Fruit fly (Drosophila melanogaster) whole organism, adult: ENCODE measurements around the gene LManIII.

Experiments
- CG11617 ChIP-seq: fragments of 200-800 bp; sonication (Bioruptor generic); optimal IDR thresholded peaks from 2 replicates; lab custom pipeline; 2017; ENCODE audit warnings: mild to moderate bottlenecking, missing biosample characterization, missing genetic modification reagents, missing genetic modification characterization
- CG12768 ChIP-seq: fragments of 200-800 bp; sonication (Bioruptor generic); optimal IDR thresholded peaks from 2 replicates; lab custom pipeline; 2017; ENCODE audit warnings: missing biosample characterization, missing genetic modification characterization, mild to moderate bottlenecking, moderate library complexity, missing genetic modification reagents
- CG5204 ChIP-seq: fragments of 200-800 bp; sonication (Bioruptor generic); optimal IDR thresholded peaks from 2 replicates; lab custom pipeline; 2016; ENCODE audit warnings: missing biosample characterization, missing genetic modification characterization
- CG7045 ChIP-seq: fragments of 200-800 bp; sonication (Bioruptor generic); optimal IDR thresholded peaks from 2 replicates; lab custom pipeline; 2017; ENCODE audit warnings: missing biosample characterization, mild to moderate bottlenecking, missing genetic modification characterization
- CG7101 ChIP-seq: fragments of 200-800 bp; sonication (Bioruptor generic); optimal IDR thresholded peaks from 2 replicates; lab custom pipeline; 2018; ENCODE audit warnings: missing biosample characterization, mild to moderate bottlenecking, missing genetic modification characterization, moderate library complexity
- Clk ChIP-seq: fragments of 200-800 bp; sonication (Bioruptor generic); optimal IDR thresholded peaks from 2 replicates; lab custom pipeline; 2017; ENCODE audit warnings: missing biosample characterization, missing genetic modification characterization
- Crg-1 ChIP-seq: fragments of 200-800 bp; sonication (Bioruptor generic); optimal IDR thresholded peaks from 2 replicates; lab custom pipeline; 2016; ENCODE audit warnings: missing biosample characterization, missing genetic modification characterization
- Mnt ChIP-seq: fragments of 200-800 bp; sonication (Bioruptor generic); optimal IDR thresholded peaks from 2 replicates; lab custom pipeline; 2016; ENCODE audit warnings: missing biosample characterization, mild to moderate bottlenecking, missing genetic modification characterization
- bab1 ChIP-seq: fragments of 200-800 bp; sonication (Bioruptor generic); optimal IDR thresholded peaks from 3 replicates; lab custom pipeline; 2019; ENCODE audit warnings: missing biosample characterization, mild to moderate bottlenecking, missing genetic modification characterization, moderate library complexity
- cnc ChIP-seq, 2 experiments: fragments of >200 bp; optimal IDR thresholded peaks; 2 replicates each; lab custom pipeline; 2017
- kay ChIP-seq: fragments of 200-800 bp; sonication (Bioruptor generic); peaks from one replicate; lab custom pipeline; 2016; ENCODE audit warnings: missing biosample characterization, missing genetic modification characterization, borderline replicate concordance
- pad ChIP-seq: fragments of 200-800 bp; sonication (Bioruptor generic); optimal IDR thresholded peaks from 3 replicates; lab custom pipeline; 2017; ENCODE audit warnings: missing biosample characterization, missing genetic modification characterization, mild to moderate bottlenecking, moderate library complexity, missing genetic modification reagents
- tj ChIP-seq: fragments of 200-800 bp; sonication (Bioruptor generic); optimal IDR thresholded peaks from 3 replicates; lab custom pipeline; 2017; ENCODE audit warnings: missing biosample characterization, mild to moderate bottlenecking, missing genetic modification characterization, moderate library complexity

DNA sequence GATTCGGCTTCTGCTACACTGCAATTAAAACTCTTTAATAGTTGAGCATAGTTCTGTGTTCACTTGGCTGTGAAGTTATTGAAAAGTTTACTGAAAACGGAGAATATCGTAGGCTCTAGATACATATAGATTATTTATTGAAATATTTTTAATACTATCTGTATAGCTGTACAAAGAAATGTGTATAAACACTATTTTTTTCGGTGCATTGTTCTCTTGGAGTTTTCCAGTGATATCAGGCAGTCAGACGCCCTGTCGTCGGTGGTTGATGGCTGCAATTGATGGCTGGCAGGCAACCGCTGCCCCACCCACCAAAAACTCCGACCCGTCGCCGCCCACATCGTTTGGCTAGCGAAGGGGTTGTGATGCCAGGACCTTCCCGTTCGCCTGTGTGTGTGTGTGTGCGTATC is 22.2 kb downstream of the LManIII start:
- no peak for TF ChIP-seq CG11617 (GFP tag; lab: Kevin White, UChicago)
- TF ChIP-seq CG7045 (GFP tag; lab: Kevin White, UChicago), result no peak
- no peak for TF ChIP-seq Crg-1 (GFP tag; lab: Kevin White, UChicago)
- TF ChIP-seq kay (GFP tag; lab: Kevin White, UChicago), result no peak
- TF ChIP-seq Mnt (GFP tag; lab: Kevin White, UChicago), result no peak
- no peak for TF ChIP-seq cnc (optimal IDR thresholded peaks at IDR 0.05; lab: Kevin White, UChicago)
- no peak for TF ChIP-seq CG12768 (GFP tag; lab: Kevin White, UChicago)
- TF ChIP-seq Clk (GFP tag; lab: Kevin White, UChicago), result no peak
- no peak for TF ChIP-seq bab1 (GFP tag; lab: Kevin White, UChicago)
- no peak for TF ChIP-seq CG7101
- no peak for TF ChIP-seq pad (GFP tag; lab: Kevin White, UChicago)
- TF ChIP-seq tj, result no peak
- no peak for TF ChIP-seq CG5204
